Worm (Caenorhabditis elegans) whole organism, young adult: ENCODE results near the gene Y39B6A.9.

Source experiments
- B0035.1 ChIP-seq: sonication (generic microtip); optimal IDR thresholded peaks from 2 replicates; lab custom pipeline; 2016; ENCODE audit warnings: missing genetic modification characterization, mild to moderate bottlenecking, missing compliant biosample characterization, missing genotype, missing genetic modification reagents
- C06A6.2 ChIP-seq: fragments of 200-800 bp; sonication (Bioruptor generic); conservative IDR thresholded peaks from 2 replicates; pipeline ENCODE4 v1.3.6; 2022; ENCODE audit warnings: missing genetic modification characterization, missing compliant biosample characterization
- D2030.7 ChIP-seq: fragments of 200-800 bp; sonication (Bioruptor generic); IDR thresholded peaks from 2 replicates; pipeline ENCODE4 v1.3.6; 2022; ENCODE audit warnings: missing genetic modification reagents, missing genetic modification characterization, missing compliant biosample characterization
- F22D6.2 ChIP-seq: sonication (generic microtip); optimal IDR thresholded peaks from 2 replicates; lab custom pipeline; 2016; ENCODE audit warnings: mild to moderate bottlenecking, missing genetic modification characterization, missing compliant biosample characterization
- F39B2.1 ChIP-seq: fragments of 200-800 bp; sonication (Bioruptor generic); IDR thresholded peaks from 2 replicates; pipeline ENCODE4 v1.3.6; 2022; ENCODE audit warnings: missing genetic modification reagents, missing genetic modification characterization, missing compliant biosample characterization
- F49E8.2 ChIP-seq: sonication (generic microtip); optimal IDR thresholded peaks from 3 replicates; lab custom pipeline; 2017; ENCODE audit warnings: missing genetic modification characterization, mild to moderate bottlenecking, missing compliant biosample characterization, antibody characterized with exemption, moderate library complexity; ENCODE audit not compliant: insufficient read depth
- F52B5.7 ChIP-seq: sonication (generic microtip); optimal IDR thresholded peaks from 2 replicates; lab custom pipeline; 2016; ENCODE audit warnings: mild to moderate bottlenecking, missing genetic modification characterization, missing compliant biosample characterization
- F55B11.4 ChIP-seq: sonication (generic microtip); optimal IDR thresholded peaks from 2 replicates; lab custom pipeline; 2016; ENCODE audit warnings: missing compliant biosample characterization, missing genetic modification characterization, borderline replicate concordance; ENCODE audit not compliant: insufficient read depth
- F57A8.1 ChIP-seq: fragments of 200-800 bp; sonication (Bioruptor generic); optimal IDR thresholded peaks from 2 replicates; lab custom pipeline; 2018; ENCODE audit warnings: mild to moderate bottlenecking, missing genetic modification characterization, moderate library complexity, missing compliant biosample characterization
- K11D2.4 ChIP-seq: fragments of 200-800 bp; sonication (Bioruptor generic); IDR thresholded peaks from 2 replicates; pipeline ENCODE4 v1.3.6; 2022; ENCODE audit warnings: missing genetic modification reagents, missing genetic modification characterization, missing compliant biosample characterization
- K12H6.12 ChIP-seq: fragments of 200-800 bp; sonication (Bioruptor generic); optimal IDR thresholded peaks from 2 replicates; lab custom pipeline; 2018; ENCODE audit warnings: mild to moderate bottlenecking, missing genetic modification characterization, missing compliant biosample characterization
- T07F8.4 ChIP-seq: sonication (generic microtip); optimal IDR thresholded peaks from 2 replicates; lab custom pipeline; 2016; ENCODE audit warnings: mild to moderate bottlenecking, missing genetic modification characterization, moderate library complexity, missing compliant biosample characterization
- T26A5.8 ChIP-seq: sonication (generic microtip); optimal IDR thresholded peaks from 2 replicates; lab custom pipeline; 2016; ENCODE audit warnings: missing genetic modification characterization, missing compliant biosample characterization
- Y95B8A.8 ChIP-seq: fragments of 200-800 bp; sonication (Bioruptor generic); IDR thresholded peaks from 2 replicates; pipeline ENCODE4 v1.3.6; 2022; ENCODE audit warnings: missing genetic modification reagents, missing genetic modification characterization, missing compliant biosample characterization
- ZK185.1 ChIP-seq: sonication (generic microtip); optimal IDR thresholded peaks from 2 replicates; lab custom pipeline; 2016; ENCODE audit warnings: mild to moderate bottlenecking, missing genetic modification characterization, missing compliant biosample characterization; ENCODE audit not compliant: poor library complexity, severe bottlenecking
- aptf-2 ChIP-seq: fragments of 200-800 bp; sonication (Bioruptor generic); conservative IDR thresholded peaks from 2 replicates; pipeline ENCODE4 v1.3.6; 2022; ENCODE audit warnings: missing genetic modification reagents, missing genetic modification characterization, missing compliant biosample characterization
- aptf-3 ChIP-seq: fragments of 200-800 bp; sonication (Bioruptor generic); IDR thresholded peaks from 2 replicates; pipeline ENCODE4 v1.3.6; 2022; ENCODE audit warnings: missing genetic modification characterization, missing compliant biosample characterization
- athp-1 ChIP-seq: sonication (generic microtip); optimal IDR thresholded peaks from 2 replicates; lab custom pipeline; 2017; ENCODE audit warnings: mild to moderate bottlenecking, missing genetic modification characterization, missing compliant biosample characterization
- bed-2 ChIP-seq: fragments of 200-800 bp; sonication (Bioruptor generic); IDR thresholded peaks from 2 replicates; pipeline ENCODE4 v1.3.6; 2022; ENCODE audit warnings: missing genetic modification reagents, missing genetic modification characterization, missing compliant biosample characterization
- ceh-100 ChIP-seq: fragments of 200-800 bp; sonication (Bioruptor generic); IDR thresholded peaks from 2 replicates; pipeline ENCODE4 v1.3.6; 2022; ENCODE audit warnings: missing genetic modification reagents, missing genetic modification characterization, missing compliant biosample characterization
- chd-7 ChIP-seq: sonication (generic microtip); optimal IDR thresholded peaks from 2 replicates; lab custom pipeline; 2016; ENCODE audit warnings: mild to moderate bottlenecking, missing genetic modification characterization, moderate library complexity, missing compliant biosample characterization
- die-1 ChIP-seq: sonication (generic microtip); optimal IDR thresholded peaks from 2 replicates; lab custom pipeline; 2016; ENCODE audit warnings: missing genotype, mild to moderate bottlenecking, missing genetic modification characterization, missing compliant biosample characterization
- efl-1 ChIP-seq: fragments of 150-350 bp; optimal IDR thresholded peaks from 2 replicates; lab custom pipeline; 2014; ENCODE audit warnings: missing biosample characterization, missing genetic modification reagents, missing genetic modification characterization
- egl-44 ChIP-seq: fragments of 200-800 bp; sonication (Bioruptor generic); IDR thresholded peaks from 2 replicates; pipeline ENCODE4 v1.3.6; 2022; ENCODE audit warnings: missing genetic modification reagents, missing genetic modification characterization, missing compliant biosample characterization
- ets-4 ChIP-seq: fragments of 200-800 bp; sonication (Bioruptor generic); optimal IDR thresholded peaks from 2 replicates; lab custom pipeline; 2018; ENCODE audit warnings: mild to moderate bottlenecking, missing genetic modification characterization, missing compliant biosample characterization
- hlh-12 ChIP-seq: sonication (generic microtip); optimal IDR thresholded peaks from 2 replicates; lab custom pipeline; 2016; ENCODE audit warnings: missing genetic modification characterization, missing compliant biosample characterization
- lag-1 ChIP-seq: fragments of 200-800 bp; sonication (Bioruptor generic); IDR thresholded peaks from 2 replicates; pipeline ENCODE4 v1.3.6; 2022; ENCODE audit warnings: missing genetic modification reagents, missing genetic modification characterization, missing compliant biosample characterization
- let-607 ChIP-seq, 2 experiments: fragments of 200-800 bp in 1 of 2; sonication (Bioruptor generic) in 1 of 2; sonication (generic microtip) in 1 of 2; optimal IDR thresholded peaks; 2 replicates each; lab custom pipeline; 2016 to 2018; ENCODE audit warnings: mild to moderate bottlenecking in 2 of 2, missing compliant biosample characterization in 2 of 2, missing genetic modification characterization in 2 of 2, moderate library complexity in 2 of 2, missing genotype in 1 of 2
- lin-40 ChIP-seq: sonication (generic microtip); optimal IDR thresholded peaks from 2 replicates; lab custom pipeline; 2016; ENCODE audit warnings: missing genetic modification characterization, mild to moderate bottlenecking, missing compliant biosample characterization, missing genotype, missing genetic modification reagents
- lir-1 ChIP-seq: fragments of 200-800 bp; sonication (Bioruptor generic); conservative IDR thresholded peaks from 2 replicates; pipeline ENCODE4 v1.3.6; 2022; ENCODE audit warnings: missing genetic modification reagents, missing genetic modification characterization, missing compliant biosample characterization
- lsl-1 ChIP-seq: fragments of 200-800 bp; sonication (Bioruptor generic); optimal IDR thresholded peaks from 2 replicates; lab custom pipeline; 2018; ENCODE audit warnings: mild to moderate bottlenecking, missing genetic modification characterization, moderate library complexity, missing compliant biosample characterization
- mel-28 ChIP-seq: sonication (generic microtip); optimal IDR thresholded peaks from 2 replicates; lab custom pipeline; 2016; ENCODE audit warnings: borderline replicate concordance, mild to moderate bottlenecking, missing genetic modification characterization, missing compliant biosample characterization
- mes-4 ChIP-seq: sonication (generic microtip); optimal IDR thresholded peaks from 2 replicates; lab custom pipeline; 2016; ENCODE audit warnings: missing genotype, missing genetic modification characterization, missing compliant biosample characterization
- mxl-1 ChIP-seq: sonication (generic microtip); optimal IDR thresholded peaks from 2 replicates; lab custom pipeline; 2016; ENCODE audit warnings: missing genetic modification characterization, missing compliant biosample characterization
- nfyb-1 ChIP-seq: fragments of 200-800 bp; sonication (Bioruptor generic); IDR thresholded peaks from 2 replicates; pipeline ENCODE4 v1.3.6; 2022; ENCODE audit warnings: missing genetic modification reagents, missing genetic modification characterization, missing compliant biosample characterization
- nhr-179 ChIP-seq: sonication (generic microtip); optimal IDR thresholded peaks from 2 replicates; lab custom pipeline; 2016; ENCODE audit warnings: mild to moderate bottlenecking, missing genetic modification characterization, missing compliant biosample characterization
- nhr-27 ChIP-seq: fragments of 200-800 bp; sonication (Bioruptor generic); optimal IDR thresholded peaks from 2 replicates; lab custom pipeline; 2018; ENCODE audit warnings: mild to moderate bottlenecking, missing genetic modification characterization, moderate library complexity, missing compliant biosample characterization
- nhr-90 ChIP-seq: sonication (generic microtip); optimal IDR thresholded peaks from 2 replicates; lab custom pipeline; 2016; ENCODE audit warnings: missing genotype, mild to moderate bottlenecking, missing genetic modification characterization, missing compliant biosample characterization
- pbrm-1 ChIP-seq: fragments of 200-800 bp; sonication (Bioruptor generic); IDR thresholded peaks from 2 replicates; pipeline ENCODE4 v1.3.6; 2022; ENCODE audit warnings: missing genetic modification reagents, missing genetic modification characterization, missing compliant biosample characterization
- rcor-1 ChIP-seq: fragments of 200-800 bp; sonication (Bioruptor generic); IDR thresholded peaks from 2 replicates; pipeline ENCODE4 v1.3.6; 2022; ENCODE audit warnings: missing genetic modification reagents, missing genetic modification characterization, missing compliant biosample characterization
- snpc-1.1 ChIP-seq: sonication (generic microtip); optimal IDR thresholded peaks from 2 replicates; lab custom pipeline; 2017; ENCODE audit warnings: missing genetic modification characterization, mild to moderate bottlenecking, missing compliant biosample characterization, antibody characterized with exemption, moderate library complexity, missing genotype, missing genetic modification reagents; ENCODE audit not compliant: insufficient read depth
- snpc-1.3 ChIP-seq: sonication (generic microtip); optimal IDR thresholded peaks from 2 replicates; lab custom pipeline; 2017; ENCODE audit warnings: missing genetic modification characterization, mild to moderate bottlenecking, missing compliant biosample characterization, antibody characterized with exemption, moderate library complexity, missing genotype, missing genetic modification reagents; ENCODE audit not compliant: insufficient read depth
- snpc-3.4 ChIP-seq: sonication (generic microtip); optimal IDR thresholded peaks from 2 replicates; lab custom pipeline; 2017; ENCODE audit warnings: missing genetic modification characterization, mild to moderate bottlenecking, missing compliant biosample characterization, antibody characterized with exemption, moderate library complexity, missing genotype, missing genetic modification reagents
- tbp1 ChIP-seq: fragments of 200-800 bp; sonication (Bioruptor generic); optimal IDR thresholded peaks from 2 replicates; lab custom pipeline; 2018; ENCODE audit warnings: mild to moderate bottlenecking, missing genetic modification characterization, missing compliant biosample characterization
- unc-130 ChIP-seq: sonication (generic microtip); optimal IDR thresholded peaks from 2 replicates; lab custom pipeline; 2016; ENCODE audit warnings: missing genetic modification reagents, missing genetic modification characterization, missing compliant biosample characterization
- zim-3 ChIP-seq: sonication (generic microtip); optimal IDR thresholded peaks from 2 replicates; lab custom pipeline; 2017; ENCODE audit warnings: mild to moderate bottlenecking, missing genetic modification characterization, moderate library complexity, missing compliant biosample characterization
- ztf-25 ChIP-seq: fragments of 200-800 bp; sonication (Bioruptor generic); IDR thresholded peaks from 2 replicates; pipeline ENCODE4 v1.3.6; 2022; ENCODE audit warnings: missing genetic modification reagents, missing genetic modification characterization, missing compliant biosample characterization
- ztf-3 ChIP-seq: fragments of 200-800 bp; sonication (Bioruptor generic); optimal IDR thresholded peaks from 2 replicates; lab custom pipeline; 2018; ENCODE audit warnings: mild to moderate bottlenecking, missing genetic modification characterization, missing compliant biosample characterization

The Y39B6A.9 gene

ce11 chrV:19125812-19126211, 10.5 kb upstream of the Y39B6A.9 start (continued):
- TF ChIP-seq D2030.7 (GFP tag; lab: Robert Waterston, UW), result peak; percentile 77
- peak; percentile 44 for TF ChIP-seq ztf-3 (GFP tag; lab: Kevin White, UChicago)
- no peak for TF ChIP-seq chd-7 (tag; lab: Kevin White, UChicago)
- no peak for TF ChIP-seq F55B11.4
- TF ChIP-seq aptf-3, result 0 out of 2 replicates have a peak, but pooled peaks have one; percentile 88
- no peak for TF ChIP-seq snpc-1.1 (tag; lab: Kevin White, UChicago)
- no peak for TF ChIP-seq lag-1 (GFP tag; lab: Robert Waterston, UW)
- no peak for TF ChIP-seq T07F8.4 (tag; lab: Kevin White, UChicago)
- peak; percentile 45; the same call in 1 of the 2 replicates for TF ChIP-seq ceh-100 (GFP tag; lab: Robert Waterston, UW)
- peak; percentile 40 for TF ChIP-seq T26A5.8 (tag; lab: Kevin White, UChicago)
- no peak for TF ChIP-seq ZK185.1 (tag; lab: Kevin White, UChicago)
- TF ChIP-seq hlh-12 (tag; lab: Kevin White, UChicago), result peak; percentile 60
- TF ChIP-seq C06A6.2 (GFP tag; lab: Robert Waterston, UW), result 0 out of 2 replicates have a peak, but pooled peaks have one; percentile 26
- TF ChIP-seq tbp1 (GFP tag; lab: Kevin White, UChicago), result peak; percentile 97
- peak; percentile 89 for TF ChIP-seq nfyb-1
- TF ChIP-seq nhr-27 (tag; lab: Kevin White, UChicago), result no peak
- peak; percentile 40 for TF ChIP-seq snpc-1.3 (tag; lab: Kevin White, UChicago)
- TF ChIP-seq die-1, result peak; percentile 70
- 0 out of 2 replicates have a peak, but pooled peaks have one; percentile 48 for TF ChIP-seq K11D2.4
- TF ChIP-seq efl-1 (GFP tag; lab: Kevin White, UChicago), result peak; percentile 19
- no peak for TF ChIP-seq ets-4 (GFP tag; lab: Kevin White, UChicago)
- TF ChIP-seq nhr-90 (tag; lab: Kevin White, UChicago), result peak; percentile 1
- TF ChIP-seq snpc-3.4 (tag; lab: Kevin White, UChicago), result no peak
- no peak for TF ChIP-seq F39B2.1
- TF ChIP-seq unc-130 (GFP tag; lab: Kevin White, UChicago), result no peak
- no peak for TF ChIP-seq mes-4 (tag; lab: Kevin White, UChicago)
- TF ChIP-seq nhr-179 (tag; lab: Kevin White, UChicago), result no peak
- TF ChIP-seq B0035.1 (tag; lab: Kevin White, UChicago), result no peak
- TF ChIP-seq ztf-25, result peak; percentile 76; the same call in 1 of the 2 replicates
- peak; percentile 55 for TF ChIP-seq F52B5.7 (tag; lab: Kevin White, UChicago)
- peak; percentile 59; the same call in 1 of the 2 replicates for TF ChIP-seq egl-44
- peak; percentile 57 for TF ChIP-seq rcor-1 (GFP tag; lab: Robert Waterston, UW)
- TF ChIP-seq zim-3 (tag; lab: Kevin White, UChicago), result peak; percentile 51
- peak; percentile 58 for TF ChIP-seq lsl-1
- TF ChIP-seq mxl-1 (tag; lab: Kevin White, UChicago), result peak; percentile 35
- TF ChIP-seq let-607 (tag; optimal IDR thresholded peaks at IDR 0.05; lab: Kevin White, UChicago), result peak; percentile 10 to 52
- no peak for TF ChIP-seq aptf-2 (GFP tag; lab: Robert Waterston, UW)
- TF ChIP-seq athp-1, result peak; percentile 77
- TF ChIP-seq K12H6.12, result peak; percentile 95
- TF ChIP-seq F49E8.2 (tag; lab: Kevin White, UChicago), result peak; percentile 58
- no peak for TF ChIP-seq lir-1 (GFP tag; lab: Robert Waterston, UW)
- peak; percentile 81 for TF ChIP-seq pbrm-1 (GFP tag; lab: Robert Waterston, UW)
- TF ChIP-seq F57A8.1 (GFP tag; lab: Kevin White, UChicago), result no peak
- TF ChIP-seq bed-2 (GFP tag; lab: Robert Waterston, UW), result peak; percentile 74; the same call in 1 of the 2 replicates
- no peak for TF ChIP-seq F22D6.2 (tag; lab: Kevin White, UChicago)
- TF ChIP-seq lin-40, result peak; percentile 58
- TF ChIP-seq Y95B8A.8 (GFP tag; lab: Robert Waterston, UW), result no peak
- no peak for TF ChIP-seq mel-28
